Fruit fly (Drosophila melanogaster) whole organism, pupa: Measurements from ENCODE around the gene nerfin-1.

Experiments
- CG13204 ChIP-seq: fragments of 200-800 bp; sonication (Bioruptor generic); optimal IDR thresholded peaks from 2 replicates; lab custom pipeline; 2018; ENCODE audit warnings: missing biosample characterization, mild to moderate bottlenecking, missing genetic modification characterization, moderate library complexity
- CG15710 ChIP-seq: fragments of 200-800 bp; sonication (Bioruptor generic); optimal IDR thresholded peaks from 2 replicates; lab custom pipeline; 2018; ENCODE audit warnings: missing biosample characterization, mild to moderate bottlenecking, missing genetic modification characterization, moderate library complexity
- CG17806 ChIP-seq: fragments of 200-800 bp; sonication (Bioruptor generic); optimal IDR thresholded peaks from 2 replicates; lab custom pipeline; 2018; ENCODE audit warnings: missing biosample characterization, mild to moderate bottlenecking, missing genetic modification characterization, moderate library complexity
- CG32121 ChIP-seq: fragments of 200-800 bp; sonication (Bioruptor generic); IDR thresholded peaks from 2 replicates; pipeline ENCODE4 v1.3.6; 2022; ENCODE audit warnings: missing biosample characterization, missing genetic modification characterization
- CG8301 ChIP-seq: fragments of 200-800 bp; sonication (Bioruptor generic); optimal IDR thresholded peaks from 2 replicates; lab custom pipeline; 2018; ENCODE audit warnings: missing biosample characterization, mild to moderate bottlenecking, missing genetic modification characterization
- D1 ChIP-seq: fragments of 200-800 bp; sonication (Bioruptor generic); optimal IDR thresholded peaks from 2 replicates; lab custom pipeline; 2018; ENCODE audit warnings: missing biosample characterization, mild to moderate bottlenecking, missing genetic modification characterization, moderate library complexity
- EcR ChIP-seq: fragments of 200-800 bp; sonication (Bioruptor generic); optimal IDR thresholded peaks from 3 replicates; lab custom pipeline; 2019; ENCODE audit warnings: missing biosample characterization, missing genetic modification characterization, mild to moderate bottlenecking, moderate library complexity, missing genetic modification reagents
- Snoo ChIP-seq: fragments of 200-800 bp; sonication (Bioruptor generic); optimal IDR thresholded peaks from 3 replicates; lab custom pipeline; 2017; ENCODE audit warnings: missing biosample characterization, mild to moderate bottlenecking, missing genetic modification characterization, inconsistent platforms
- gl ChIP-seq: fragments of 200-800 bp; sonication (Bioruptor generic); optimal IDR thresholded peaks from 2 replicates; lab custom pipeline; 2018; ENCODE audit warnings: missing biosample characterization, mild to moderate bottlenecking, missing genetic modification characterization

- TF ChIP-seq D1 (tag; lab: Kevin White, UChicago) (no peak), CG8301 (tag; lab: Kevin White, UChicago) (no peak), CG15710 (no peak), EcR (GFP tag; lab: Kevin White, UChicago) (no peak), gl (no peak), Snoo (tag; lab: Kevin White, UChicago) (no peak), CG13204 (GFP tag; lab: Kevin White, UChicago) (no peak), CG32121 (GFP tag; lab: Robert Waterston, UW) (no peak), CG17806 (tag; lab: Kevin White, UChicago) (no peak)
Measured at dm6 chr3L:902598-902997, 6.3 kb upstream of the nerfin-1 start, which contains the start of gene mat.
